Fruit fly (Drosophila melanogaster) whole organism, embryonic: Measurements from ENCODE around the gene CG5618.

Source experiments
- B-H1 ChIP-seq: fragments of 200-800 bp; sonication (Bioruptor generic); IDR thresholded peaks from 3 replicates; pipeline ENCODE4 v1.3.6; 2022; ENCODE audit warnings: missing biosample characterization, missing genetic modification characterization
- BtbVII ChIP-seq: fragments of 200-800 bp; sonication (Bioruptor generic); optimal IDR thresholded peaks from 3 replicates; lab custom pipeline; 2017; ENCODE audit warnings: missing biosample characterization, mild to moderate bottlenecking, missing genetic modification characterization
- CG1024 ChIP-seq: fragments of 200-800 bp; sonication (Bioruptor generic); IDR thresholded peaks from 2 replicates; pipeline ENCODE4 v1.3.6; 2022; ENCODE audit warnings: missing biosample characterization, missing genetic modification characterization
- CG10431 ChIP-seq: fragments of 200-800 bp; sonication (Bioruptor generic); optimal IDR thresholded peaks from 3 replicates; lab custom pipeline; 2018; ENCODE audit warnings: missing biosample characterization, mild to moderate bottlenecking, missing genetic modification characterization
- CG12942 ChIP-seq: fragments of 200-800 bp; sonication (Bioruptor generic); optimal IDR thresholded peaks from 3 replicates; lab custom pipeline; 2016; ENCODE audit warnings: missing biosample characterization, missing genetic modification characterization
- CG14710 ChIP-seq: fragments of 200-800 bp; sonication (Bioruptor generic); optimal IDR thresholded peaks from 3 replicates; lab custom pipeline; 2019; ENCODE audit warnings: missing biosample characterization, mild to moderate bottlenecking, missing genetic modification characterization, moderate library complexity
- CG17802 ChIP-seq: fragments of 200-800 bp; sonication (Bioruptor generic); optimal IDR thresholded peaks from 2 replicates; lab custom pipeline; 2018; ENCODE audit warnings: missing biosample characterization, mild to moderate bottlenecking, missing genetic modification characterization, moderate library complexity
- CG18476 ChIP-seq: fragments of 200-800 bp; sonication (Bioruptor generic); optimal IDR thresholded peaks from 2 replicates; lab custom pipeline; 2016; ENCODE audit warnings: missing biosample characterization, mild to moderate bottlenecking, missing genetic modification characterization
- CG2116 ChIP-seq: fragments of 200-800 bp; sonication (Bioruptor generic); optimal IDR thresholded peaks from 3 replicates; lab custom pipeline; 2018; ENCODE audit warnings: missing biosample characterization, mild to moderate bottlenecking, missing genetic modification characterization
- CG2875 ChIP-seq: fragments of 200-800 bp; sonication (Bioruptor generic); optimal IDR thresholded peaks from 2 replicates; lab custom pipeline; 2017; ENCODE audit warnings: missing biosample characterization, mild to moderate bottlenecking, missing genetic modification characterization, missing genetic modification reagents
- CG31224 ChIP-seq: fragments of 200-800 bp; sonication (Bioruptor generic); IDR thresholded peaks from 2 replicates; pipeline ENCODE4 v1.3.6; 2022; ENCODE audit warnings: missing biosample characterization, missing genetic modification characterization
- CG3726 ChIP-seq: fragments of 200-800 bp; sonication (Bioruptor generic); IDR thresholded peaks from 3 replicates; pipeline ENCODE4, ENCODE4 v1.3.6; 2022; ENCODE audit warnings: missing biosample characterization, missing genetic modification characterization
- CG4730 ChIP-seq: fragments of 200-800 bp; sonication (Bioruptor generic); IDR thresholded peaks from 2 replicates; pipeline ENCODE4 v1.3.6; 2022; ENCODE audit warnings: missing biosample characterization, missing genetic modification characterization
- CG7357 ChIP-seq: fragments of 200-800 bp; sonication (Bioruptor generic); IDR thresholded peaks from 3 replicates; pipeline ENCODE4 v1.3.6; 2022; ENCODE audit warnings: missing biosample characterization, missing genetic modification characterization
- CG7928 ChIP-seq: fragments of 200-800 bp; sonication (Bioruptor generic); optimal IDR thresholded peaks from 2 replicates; lab custom pipeline; 2017; ENCODE audit warnings: missing biosample characterization, mild to moderate bottlenecking, missing genetic modification characterization
- CG8281 ChIP-seq: fragments of 200-800 bp; sonication (Bioruptor generic); optimal IDR thresholded peaks from 2 replicates; lab custom pipeline; 2018; ENCODE audit warnings: missing biosample characterization, mild to moderate bottlenecking, missing genetic modification characterization, moderate library complexity
- CG9609 ChIP-seq: fragments of 200-800 bp; sonication (Bioruptor generic); optimal IDR thresholded peaks from 3 replicates; lab custom pipeline; 2016; ENCODE audit warnings: missing biosample characterization, missing genetic modification characterization
- CG9817 ChIP-seq: fragments of 200-800 bp; sonication (Bioruptor generic); optimal IDR thresholded peaks from 2 replicates; lab custom pipeline; 2018; ENCODE audit warnings: missing biosample characterization, mild to moderate bottlenecking, missing genetic modification characterization, moderate library complexity
- CHES-1-like ChIP-seq: fragments of 200-800 bp; sonication (Bioruptor generic); optimal IDR thresholded peaks from 2 replicates; lab custom pipeline; 2016; ENCODE audit warnings: missing biosample characterization, missing genetic modification characterization
- CoRest ChIP-seq: fragments of 200-800 bp; sonication (Bioruptor generic); optimal IDR thresholded peaks from 3 replicates; lab custom pipeline; 2018; ENCODE audit warnings: missing biosample characterization, mild to moderate bottlenecking, missing genetic modification characterization, moderate library complexity
- Dad ChIP-seq: fragments of 200-800 bp; sonication (Bioruptor generic); optimal IDR thresholded peaks from 3 replicates; lab custom pipeline; 2016; ENCODE audit warnings: missing biosample characterization, missing genetic modification characterization
- Dip2 ChIP-seq: fragments of 200-800 bp; sonication (Bioruptor generic); IDR thresholded peaks from 2 replicates; pipeline ENCODE4 v1.3.6; 2022; ENCODE audit warnings: missing biosample characterization, missing genetic modification characterization
- Doc2 ChIP-seq: fragments of 200-800 bp; sonication (Bioruptor generic); IDR thresholded peaks from 2 replicates; pipeline ENCODE4 v1.3.6; 2022; ENCODE audit warnings: missing biosample characterization, missing genetic modification characterization
- Dref ChIP-seq: fragments of 200-800 bp; sonication (Bioruptor generic); IDR thresholded peaks from 2 replicates; pipeline ENCODE4 v1.3.6; 2022; ENCODE audit warnings: missing biosample characterization, missing genetic modification characterization
- Drgx ChIP-seq: fragments of 200-800 bp; sonication (Bioruptor generic); IDR thresholded peaks from 2 replicates; pipeline ENCODE4 v1.3.6; 2022; ENCODE audit warnings: missing biosample characterization, missing genetic modification characterization
- Fer1 ChIP-seq: fragments of 200-800 bp; sonication (Bioruptor generic); optimal IDR thresholded peaks from 2 replicates; lab custom pipeline; 2017; ENCODE audit warnings: missing biosample characterization, mild to moderate bottlenecking, missing genetic modification characterization
- HHEX ChIP-seq: fragments of 200-800 bp; sonication (Bioruptor generic); optimal IDR thresholded peaks from 3 replicates; lab custom pipeline; 2017; ENCODE audit warnings: missing biosample characterization, mild to moderate bottlenecking, missing genetic modification characterization, missing genetic modification reagents
- Hey ChIP-seq: fragments of 200-800 bp; sonication (Bioruptor generic); optimal IDR thresholded peaks from 3 replicates; lab custom pipeline; 2018; ENCODE audit warnings: missing biosample characterization, mild to moderate bottlenecking, missing genetic modification characterization
- HmgD ChIP-seq: fragments of 200-800 bp; sonication (Bioruptor generic); optimal IDR thresholded peaks from 3 replicates; lab custom pipeline; 2016; ENCODE audit warnings: missing biosample characterization, missing genetic modification characterization
- Hr51 ChIP-seq, 2 experiments: fragments of 200-800 bp; sonication (Bioruptor generic); optimal IDR thresholded peaks; 2 replicates in 1 of 2; 3 replicates in 1 of 2; lab custom pipeline; 2016 to 2018; ENCODE audit warnings: missing biosample characterization in 2 of 2, missing genetic modification characterization in 2 of 2, mild to moderate bottlenecking in 1 of 2, moderate library complexity in 1 of 2
- MESR4 ChIP-seq: fragments of 200-800 bp; sonication (Bioruptor generic); optimal IDR thresholded peaks from 2 replicates; lab custom pipeline; 2018; ENCODE audit warnings: missing biosample characterization, mild to moderate bottlenecking, missing genetic modification characterization, moderate library complexity
- Neu2 ChIP-seq: fragments of 200-800 bp; sonication (Bioruptor generic); optimal IDR thresholded peaks from 3 replicates; lab custom pipeline; 2016; ENCODE audit warnings: missing biosample characterization, missing genetic modification characterization, borderline replicate concordance
- Sox100B ChIP-seq: fragments of 200-800 bp; sonication (Bioruptor generic); optimal IDR thresholded peaks from 3 replicates; lab custom pipeline; 2018; ENCODE audit warnings: missing biosample characterization, mild to moderate bottlenecking, missing genetic modification characterization
- TFAM ChIP-seq: fragments of 200-800 bp; sonication (Bioruptor generic); optimal IDR thresholded peaks from 2 replicates; lab custom pipeline; 2017; ENCODE audit warnings: missing biosample characterization, missing genetic modification characterization, inconsistent platforms
- Vsx1 ChIP-seq: fragments of 200-800 bp; sonication (Bioruptor generic); optimal IDR thresholded peaks from 2 replicates; lab custom pipeline; 2017; ENCODE audit warnings: missing biosample characterization, mild to moderate bottlenecking, missing genetic modification characterization, missing genetic modification reagents
- chif ChIP-seq, 2 experiments: fragments of 200-800 bp; sonication (Bioruptor generic); optimal IDR thresholded peaks; 3 replicates each; lab custom pipeline; 2016; ENCODE audit warnings: missing biosample characterization in 2 of 2, missing genetic modification characterization in 2 of 2
- danr ChIP-seq: fragments of 200-800 bp; sonication (Bioruptor generic); IDR thresholded peaks from 2 replicates; pipeline ENCODE4 v1.3.6; 2022; ENCODE audit warnings: missing biosample characterization, missing genetic modification characterization
- dimm ChIP-seq: fragments of 200-800 bp; sonication (Bioruptor generic); IDR thresholded peaks from 2 replicates; pipeline ENCODE4 v1.3.6; 2022; ENCODE audit warnings: missing biosample characterization, missing genetic modification characterization
- eyg ChIP-seq: fragments of 200-800 bp; sonication (Bioruptor generic); optimal IDR thresholded peaks from 3 replicates; lab custom pipeline; 2016; ENCODE audit warnings: missing biosample characterization, missing genetic modification characterization
- fu2 ChIP-seq: fragments of 200-800 bp; sonication (Bioruptor generic); optimal IDR thresholded peaks from 2 replicates; lab custom pipeline; 2016; ENCODE audit warnings: missing biosample characterization, missing genetic modification characterization
- gcm ChIP-seq: fragments of 200-800 bp; sonication (Bioruptor generic); optimal IDR thresholded peaks from 2 replicates; lab custom pipeline; 2019; ENCODE audit warnings: missing biosample characterization, mild to moderate bottlenecking, missing genetic modification characterization, moderate library complexity
- inv ChIP-seq: fragments of 200-800 bp; sonication (Bioruptor generic); IDR thresholded peaks from 2 replicates; pipeline ENCODE4 v1.3.6; 2022; ENCODE audit warnings: missing biosample characterization, missing genetic modification characterization; ENCODE audit not compliant: partially characterized antibody
- kah ChIP-seq: fragments of 200-800 bp; sonication (Bioruptor generic); optimal IDR thresholded peaks from 2 replicates; lab custom pipeline; 2018; ENCODE audit warnings: missing biosample characterization, mild to moderate bottlenecking, missing genetic modification characterization
- lilli ChIP-seq: fragments of 200-800 bp; sonication (Bioruptor generic); optimal IDR thresholded peaks from 3 replicates; lab custom pipeline; 2016; ENCODE audit warnings: missing biosample characterization, missing genetic modification characterization
- mld ChIP-seq: fragments of 200-800 bp; sonication (Bioruptor generic); IDR thresholded peaks from 3 replicates; pipeline ENCODE4 v1.3.6; 2022; ENCODE audit warnings: missing biosample characterization, missing genetic modification characterization; ENCODE audit not compliant: partially characterized antibody
- onecut ChIP-seq: fragments of 200-800 bp; sonication (Bioruptor generic); IDR thresholded peaks from 2 replicates; pipeline ENCODE4 v1.3.6; 2022; ENCODE audit warnings: missing biosample characterization, missing genetic modification characterization
- schlank ChIP-seq: fragments of 200-800 bp; sonication (Bioruptor generic); optimal IDR thresholded peaks from 2 replicates; lab custom pipeline; 2018; ENCODE audit warnings: missing biosample characterization, mild to moderate bottlenecking, missing genetic modification characterization
- tx ChIP-seq: fragments of 200-800 bp; sonication (Bioruptor generic); optimal IDR thresholded peaks from 2 replicates; lab custom pipeline; 2016; ENCODE audit warnings: missing biosample characterization, missing genetic modification characterization

CG5618 gene

dm6 chr3L:20398243-20399222, 45.3 kb downstream of the CG5618 start (continued):
- no peak for TF ChIP-seq Neu2 (GFP tag; lab: Kevin White, UChicago)
- TF ChIP-seq kah: peak; percentile 93
- no peak for TF ChIP-seq TFAM (GFP tag; lab: Kevin White, UChicago)
- TF ChIP-seq CG17802: peak; percentile 56
- TF ChIP-seq tx (GFP tag; lab: Kevin White, UChicago): peak; percentile 75
- TF ChIP-seq dimm (GFP tag; lab: Robert Waterston, UW): no peak
- no peak for TF ChIP-seq Doc2 (GFP tag; lab: Robert Waterston, UW)
- TF ChIP-seq Fer1 (GFP tag; lab: Kevin White, UChicago): peak; percentile 85
- TF ChIP-seq Sox100B (GFP tag; lab: Kevin White, UChicago): peak; percentile 92
- peak; percentile 67 for TF ChIP-seq B-H1 (GFP tag; lab: Robert Waterston, UW)
- TF ChIP-seq lilli (GFP tag; lab: Kevin White, UChicago): peak; percentile 89
- TF ChIP-seq CG2116: peak; percentile 39
- TF ChIP-seq Dref (GFP tag; lab: Robert Waterston, UW): no peak
- peak; percentile 82 for TF ChIP-seq CG9817 (tag; lab: Kevin White, UChicago)
- peak; percentile 61 for TF ChIP-seq Dad (GFP tag; lab: Kevin White, UChicago)
- TF ChIP-seq CG2875: peak; percentile 80
- no peak for TF ChIP-seq CG3726
- TF ChIP-seq CG7357 (GFP tag; lab: Robert Waterston, UW): peak; percentile 62
- TF ChIP-seq Hr51 (GFP tag; optimal IDR thresholded peaks at IDR 0.05; lab: Kevin White, UChicago): peak; percentile 55 to 92
- peak; percentile 26; the same call in 1 of the 2 replicates for TF ChIP-seq CG4730 (GFP tag; lab: Robert Waterston, UW)
- peak; percentile 84 for TF ChIP-seq gcm (GFP tag; lab: Kevin White, UChicago)
- peak; percentile 78 for TF ChIP-seq Drgx
- TF ChIP-seq Dip2 (GFP tag; lab: Robert Waterston, UW): no peak
- TF ChIP-seq CG7928: peak; percentile 51
- peak; percentile 88 for TF ChIP-seq Vsx1
- peak; percentile 74 for TF ChIP-seq CG18476 (GFP tag; lab: Kevin White, UChicago)
- peak; percentile 93 for TF ChIP-seq CoRest (tag; lab: Kevin White, UChicago)
- peak; percentile 60 for TF ChIP-seq CG31224 (GFP tag; lab: Robert Waterston, UW)
- peak; percentile 79 for TF ChIP-seq CG12942 (GFP tag; lab: Kevin White, UChicago)
- TF ChIP-seq danr: peak; percentile 57; the same call in 1 of the 2 replicates
- TF ChIP-seq eyg: peak; percentile 47
- TF ChIP-seq inv (GFP tag; lab: Robert Waterston, UW): no peak
- TF ChIP-seq fu2 (GFP tag; lab: Kevin White, UChicago): peak; percentile 70
- TF ChIP-seq chif (GFP tag; optimal IDR thresholded peaks at IDR 0.05; lab: Kevin White, UChicago): peak; percentile 56 to 72
- peak; percentile 68 for TF ChIP-seq onecut
- peak; percentile 70 for TF ChIP-seq CG8281 (tag; lab: Kevin White, UChicago)
- TF ChIP-seq CG9609 (GFP tag; lab: Kevin White, UChicago): peak; percentile 72
- no peak for TF ChIP-seq Hey (tag; lab: Kevin White, UChicago)
- TF ChIP-seq mld (GFP tag; lab: Robert Waterston, UW): no peak
- no peak for TF ChIP-seq HmgD (GFP tag; lab: Kevin White, UChicago)
- peak; percentile 83 for TF ChIP-seq CG14710 (tag; lab: Kevin White, UChicago)
- peak; percentile 87 for TF ChIP-seq BtbVII (GFP tag; lab: Kevin White, UChicago)
- TF ChIP-seq HHEX (GFP tag; lab: Kevin White, UChicago): peak; percentile 85
- TF ChIP-seq MESR4 (GFP tag; lab: Kevin White, UChicago): peak; percentile 3
- peak; percentile 50 for TF ChIP-seq CHES-1-like (GFP tag; lab: Kevin White, UChicago)
- peak; percentile 29 for TF ChIP-seq schlank (tag; lab: Kevin White, UChicago)
- TF ChIP-seq CG1024 (GFP tag; lab: Robert Waterston, UW): 0 out of 2 replicates have a peak, but pooled peaks have one; percentile 17
- peak; percentile 56 for TF ChIP-seq CG10431 (GFP tag; lab: Kevin White, UChicago)
